Fruit fly (Drosophila melanogaster): ENCODE results near the gene Rsod.

- no peak for TF ChIP-seq Dll (optimal IDR thresholded peaks at IDR 0.05)
- no peak for TF ChIP-seq usp (GFP tag; optimal IDR thresholded peaks at IDR 0.05)
- TF ChIP-seq pan (optimal IDR thresholded peaks at IDR 0.05): no peak
Observed at dm6 chr3R:30132295-30132694, 38.7 kb downstream of the Rsod start, which contains the start of gene CG31029.
